Worm (Caenorhabditis elegans) whole organism, young adult: ENCODE results near the gene vab-19.

ENCODE experiments used
- B0019.2 ChIP-seq: fragments of 200-800 bp; sonication (Bioruptor generic); conservative IDR thresholded peaks from 2 replicates; pipeline ENCODE4 v1.3.6; 2022; ENCODE audit warnings: missing genetic modification reagents, missing genetic modification characterization, missing compliant biosample characterization
- B0336.3 ChIP-seq: fragments of 200-800 bp; sonication (Bioruptor generic); IDR thresholded peaks from 2 replicates; pipeline ENCODE4 v1.3.6; 2022; ENCODE audit warnings: missing genetic modification characterization, missing compliant biosample characterization
- C17E4.6 ChIP-seq: fragments of 200-800 bp; sonication (Bioruptor generic); IDR thresholded peaks from 2 replicates; pipeline ENCODE4 v1.3.6; 2022; ENCODE audit warnings: missing genetic modification reagents, missing genetic modification characterization, missing compliant biosample characterization
- F10E7.11 ChIP-seq: sonication (generic microtip); optimal IDR thresholded peaks from 2 replicates; lab custom pipeline; 2017; ENCODE audit warnings: mild to moderate bottlenecking, missing genetic modification characterization, moderate library complexity, missing compliant biosample characterization
- F22D6.2 ChIP-seq: sonication (generic microtip); optimal IDR thresholded peaks from 2 replicates; lab custom pipeline; 2016; ENCODE audit warnings: mild to moderate bottlenecking, missing genetic modification characterization, missing compliant biosample characterization
- F37B4.10 ChIP-seq: fragments of 200-800 bp; sonication (Bioruptor generic); IDR thresholded peaks from 2 replicates; pipeline ENCODE4 v1.3.6; 2022; ENCODE audit warnings: missing genetic modification characterization, missing compliant biosample characterization
- F49E8.2 ChIP-seq: sonication (generic microtip); optimal IDR thresholded peaks from 3 replicates; lab custom pipeline; 2017; ENCODE audit warnings: missing genetic modification characterization, mild to moderate bottlenecking, missing compliant biosample characterization, antibody characterized with exemption, moderate library complexity; ENCODE audit not compliant: insufficient read depth
- T07F8.4 ChIP-seq: sonication (generic microtip); optimal IDR thresholded peaks from 2 replicates; lab custom pipeline; 2016; ENCODE audit warnings: mild to moderate bottlenecking, missing genetic modification characterization, moderate library complexity, missing compliant biosample characterization
- Y53G8AR.9 ChIP-seq: fragments of 200-800 bp; sonication (Bioruptor generic); conservative IDR thresholded peaks from 2 replicates; pipeline ENCODE4 v1.3.6; 2022; ENCODE audit warnings: missing genetic modification reagents, missing genetic modification characterization, missing compliant biosample characterization
- Y56A3A.18 ChIP-seq: fragments of 200-800 bp; sonication (Bioruptor generic); IDR thresholded peaks from 2 replicates; pipeline ENCODE4 v1.3.6; 2022; ENCODE audit warnings: missing genetic modification reagents, missing genetic modification characterization, missing compliant biosample characterization
- Y67H2A.10 ChIP-seq: fragments of 200-800 bp; sonication (Bioruptor generic); conservative IDR thresholded peaks from 2 replicates; pipeline ENCODE4 v1.3.6; 2022; ENCODE audit warnings: missing genetic modification reagents, missing genetic modification characterization, missing compliant biosample characterization
- Y79H2A.3 ChIP-seq: fragments of 200-800 bp; sonication (Bioruptor generic); conservative IDR thresholded peaks from 2 replicates; pipeline ENCODE4 v1.3.6; 2022; ENCODE audit warnings: missing genetic modification reagents, missing genetic modification characterization, missing compliant biosample characterization
- ama-1 ChIP-seq, 3 experiments: fragments of 150-350 bp in 1 of 3; sonication (generic microtip) in 2 of 3; optimal IDR thresholded peaks; 2 replicates each; lab custom pipeline; 2014 to 2018; ENCODE audit warnings: missing biosample characterization in 2 of 3, missing genetic modification characterization in 2 of 3, missing genetic modification reagents in 2 of 3
- aptf-3 ChIP-seq: fragments of 200-800 bp; sonication (Bioruptor generic); IDR thresholded peaks from 2 replicates; pipeline ENCODE4 v1.3.6; 2022; ENCODE audit warnings: missing genetic modification characterization, missing compliant biosample characterization
- atf-7 ChIP-seq: sonication (generic microtip); optimal IDR thresholded peaks from 2 replicates; lab custom pipeline; 2017; ENCODE audit warnings: mild to moderate bottlenecking, missing genetic modification characterization, missing compliant biosample characterization
- athp-1 ChIP-seq: sonication (generic microtip); optimal IDR thresholded peaks from 2 replicates; lab custom pipeline; 2017; ENCODE audit warnings: mild to moderate bottlenecking, missing genetic modification characterization, missing compliant biosample characterization
- bed-1 ChIP-seq: fragments of 200-800 bp; sonication (Bioruptor generic); IDR thresholded peaks from 2 replicates; pipeline ENCODE4 v1.3.6; 2022; ENCODE audit warnings: missing genetic modification reagents, missing genetic modification characterization, missing compliant biosample characterization
- bed-2 ChIP-seq: fragments of 200-800 bp; sonication (Bioruptor generic); IDR thresholded peaks from 2 replicates; pipeline ENCODE4 v1.3.6; 2022; ENCODE audit warnings: missing genetic modification reagents, missing genetic modification characterization, missing compliant biosample characterization
- ceh-58 ChIP-seq: fragments of 200-800 bp; sonication (Bioruptor generic); IDR thresholded peaks from 2 replicates; pipeline ENCODE4 v1.3.6; 2022; ENCODE audit warnings: missing genetic modification characterization, missing compliant biosample characterization
- ceh-91 ChIP-seq: fragments of 200-800 bp; sonication (Bioruptor generic); IDR thresholded peaks from 2 replicates; pipeline ENCODE4 v1.3.6; 2022; ENCODE audit warnings: missing genetic modification reagents, missing genetic modification characterization, missing compliant biosample characterization
- chd-7 ChIP-seq: sonication (generic microtip); optimal IDR thresholded peaks from 2 replicates; lab custom pipeline; 2016; ENCODE audit warnings: mild to moderate bottlenecking, missing genetic modification characterization, moderate library complexity, missing compliant biosample characterization
- dox-1 ChIP-seq: fragments of 200-800 bp; sonication (Bioruptor generic); IDR thresholded peaks from 2 replicates; pipeline ENCODE4 v1.3.6; 2022; ENCODE audit warnings: missing genetic modification reagents, missing genetic modification characterization, missing compliant biosample characterization
- dpl-1 ChIP-seq: fragments of 150-350 bp; optimal IDR thresholded peaks from 2 replicates; lab custom pipeline; 2014; ENCODE audit warnings: missing biosample characterization, missing genetic modification reagents, missing genetic modification characterization
- egl-18 ChIP-seq: fragments of 200-800 bp; sonication (Bioruptor generic); IDR thresholded peaks from 2 replicates; pipeline ENCODE4 v1.3.6; 2022; ENCODE audit warnings: missing genetic modification reagents, missing genetic modification characterization, missing compliant biosample characterization
- ekl-4 ChIP-seq: fragments of 200-800 bp; sonication (Bioruptor generic); IDR thresholded peaks from 2 replicates; pipeline ENCODE4 v1.3.6; 2022; ENCODE audit warnings: missing genetic modification reagents, missing genetic modification characterization, missing compliant biosample characterization
- ets-4 ChIP-seq: fragments of 200-800 bp; sonication (Bioruptor generic); optimal IDR thresholded peaks from 2 replicates; lab custom pipeline; 2018; ENCODE audit warnings: mild to moderate bottlenecking, missing genetic modification characterization, missing compliant biosample characterization
- him-1 ChIP-seq: sonication (generic microtip); optimal IDR thresholded peaks from 2 replicates; lab custom pipeline; 2016; ENCODE audit warnings: missing genotype, missing genetic modification reagents, missing genetic modification characterization, missing compliant biosample characterization
- hmg-20 ChIP-seq: fragments of 200-800 bp; sonication (Bioruptor generic); IDR thresholded peaks from 2 replicates; pipeline ENCODE4 v1.3.6; 2022; ENCODE audit warnings: missing genetic modification reagents, missing genetic modification characterization, missing compliant biosample characterization
- hrde-1 ChIP-seq: sonication (generic microtip); optimal IDR thresholded peaks from 2 replicates; lab custom pipeline; 2016; ENCODE audit warnings: missing genetic modification characterization, mild to moderate bottlenecking, missing compliant biosample characterization, moderate library complexity, missing genotype, missing genetic modification reagents, borderline replicate concordance
- hsf-1 ChIP-seq: fragments of 200-800 bp; sonication (Bioruptor generic); IDR thresholded peaks from 2 replicates; pipeline ENCODE4 v1.3.6; 2022; ENCODE audit warnings: missing genetic modification reagents, missing genetic modification characterization, missing compliant biosample characterization
- let-526 ChIP-seq: fragments of 200-800 bp; sonication (Bioruptor generic); IDR thresholded peaks from 2 replicates; pipeline ENCODE4 v1.3.6; 2022; ENCODE audit warnings: missing genetic modification reagents, missing genetic modification characterization, missing compliant biosample characterization
- let-607 ChIP-seq, 2 experiments: fragments of 200-800 bp in 1 of 2; sonication (Bioruptor generic) in 1 of 2; sonication (generic microtip) in 1 of 2; optimal IDR thresholded peaks; 2 replicates each; lab custom pipeline; 2016 to 2018; ENCODE audit warnings: mild to moderate bottlenecking in 2 of 2, missing compliant biosample characterization in 2 of 2, missing genetic modification characterization in 2 of 2, moderate library complexity in 2 of 2, missing genotype in 1 of 2
- lin-35 ChIP-seq, 3 experiments: fragments of 150-350 bp in 2 of 3; sonication (generic microtip) in 1 of 3; optimal IDR thresholded peaks; 2 replicates each; lab custom pipeline; 2014 to 2018; ENCODE audit warnings: missing biosample characterization in 3 of 3, missing genetic modification characterization in 3 of 3, missing genetic modification reagents in 3 of 3
- lin-54 ChIP-seq: fragments of 200-800 bp; sonication (Bioruptor generic); optimal IDR thresholded peaks from 2 replicates; lab custom pipeline; 2018; ENCODE audit warnings: mild to moderate bottlenecking, missing genetic modification characterization, missing compliant biosample characterization
- lsl-1 ChIP-seq: fragments of 200-800 bp; sonication (Bioruptor generic); optimal IDR thresholded peaks from 2 replicates; lab custom pipeline; 2018; ENCODE audit warnings: mild to moderate bottlenecking, missing genetic modification characterization, moderate library complexity, missing compliant biosample characterization
- madf-8 ChIP-seq: fragments of 200-800 bp; sonication (Bioruptor generic); conservative IDR thresholded peaks from 2 replicates; pipeline ENCODE4 v1.3.6; 2022; ENCODE audit warnings: missing genetic modification reagents, missing genetic modification characterization, missing compliant biosample characterization
- nfya-2 ChIP-seq: fragments of 200-800 bp; sonication (Bioruptor generic); IDR thresholded peaks from 2 replicates; pipeline ENCODE4 v1.3.6; 2022; ENCODE audit warnings: missing genetic modification reagents, missing genetic modification characterization, missing compliant biosample characterization
- nfyb-1 ChIP-seq: fragments of 200-800 bp; sonication (Bioruptor generic); IDR thresholded peaks from 2 replicates; pipeline ENCODE4 v1.3.6; 2022; ENCODE audit warnings: missing genetic modification reagents, missing genetic modification characterization, missing compliant biosample characterization
- nhr-80 ChIP-seq: sonication (generic microtip); optimal IDR thresholded peaks from 2 replicates; lab custom pipeline; 2016; ENCODE audit warnings: missing genetic modification characterization, missing compliant biosample characterization
- pbrm-1 ChIP-seq: fragments of 200-800 bp; sonication (Bioruptor generic); IDR thresholded peaks from 2 replicates; pipeline ENCODE4 v1.3.6; 2022; ENCODE audit warnings: missing genetic modification reagents, missing genetic modification characterization, missing compliant biosample characterization
- rec-8 ChIP-seq, 2 experiments: sonication (generic microtip); optimal IDR thresholded peaks; 2 replicates each; lab custom pipeline; 2016; ENCODE audit warnings: mild to moderate bottlenecking in 2 of 2, missing genetic modification characterization in 2 of 2, missing genetic modification reagents in 2 of 2, missing genotype in 2 of 2, missing biosample characterization in 1 of 2, missing compliant biosample characterization in 1 of 2, moderate library complexity in 1 of 2
- sea-2 ChIP-seq: fragments of 200-800 bp; sonication (Bioruptor generic); IDR thresholded peaks from 2 replicates; pipeline ENCODE4 v1.3.6; 2022; ENCODE audit warnings: missing genetic modification characterization, missing compliant biosample characterization
- snpc-1.3 ChIP-seq: sonication (generic microtip); optimal IDR thresholded peaks from 2 replicates; lab custom pipeline; 2017; ENCODE audit warnings: missing genetic modification characterization, mild to moderate bottlenecking, missing compliant biosample characterization, antibody characterized with exemption, moderate library complexity, missing genotype, missing genetic modification reagents; ENCODE audit not compliant: insufficient read depth
- somi-1 ChIP-seq: fragments of 200-800 bp; sonication (Bioruptor generic); optimal IDR thresholded peaks from 2 replicates; lab custom pipeline; 2018; ENCODE audit warnings: mild to moderate bottlenecking, missing genetic modification characterization, missing compliant biosample characterization
- tbp1 ChIP-seq: fragments of 200-800 bp; sonication (Bioruptor generic); optimal IDR thresholded peaks from 2 replicates; lab custom pipeline; 2018; ENCODE audit warnings: mild to moderate bottlenecking, missing genetic modification characterization, missing compliant biosample characterization
- tlf-1 ChIP-seq: fragments of 200-800 bp; sonication (Bioruptor generic); optimal IDR thresholded peaks from 2 replicates; lab custom pipeline; 2018; ENCODE audit warnings: mild to moderate bottlenecking, missing genetic modification characterization, missing compliant biosample characterization
- zfh-2 ChIP-seq: fragments of 200-800 bp; sonication (Bioruptor generic); conservative IDR thresholded peaks from 2 replicates; pipeline ENCODE4 v1.3.6; 2022; ENCODE audit warnings: missing genetic modification reagents, missing genetic modification characterization, missing compliant biosample characterization

vab-19 gene

DNA sequence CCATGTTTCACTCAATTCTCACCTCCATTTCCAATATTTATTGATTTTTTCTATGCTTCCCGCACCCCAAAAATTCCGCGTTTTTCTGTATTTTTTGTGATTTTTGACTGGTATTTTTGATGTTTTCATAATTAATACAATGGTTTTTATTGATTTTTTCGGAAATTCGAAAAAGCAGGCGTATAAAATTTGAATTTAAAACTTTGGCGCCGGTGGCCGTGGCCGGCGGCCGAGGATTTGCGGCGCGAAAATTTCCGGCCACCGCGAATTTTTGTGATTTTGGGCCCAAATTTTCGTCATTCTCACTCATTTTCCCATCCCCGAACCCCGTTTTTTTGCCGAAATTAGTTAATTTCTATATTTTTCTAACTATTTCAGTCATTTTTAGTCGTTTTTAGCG, 7.9 kb downstream of the vab-19 start (continued):
- peak; percentile 84 for TF ChIP-seq pbrm-1 (GFP tag; lab: Robert Waterston, UW)
- TF ChIP-seq somi-1 (GFP tag; lab: Kevin White, UChicago) = peak; percentile 9
- peak; percentile 93 for TF ChIP-seq bed-2 (GFP tag; lab: Robert Waterston, UW)
- TF ChIP-seq him-1 (tag; lab: Kevin White, UChicago) = peak; percentile 47
- TF ChIP-seq F49E8.2 (tag; lab: Kevin White, UChicago) = peak; percentile 37
- peak; percentile 66; the same call in 1 of the 2 replicates for TF ChIP-seq nfyb-1 (GFP tag; lab: Robert Waterston, UW)
- TF ChIP-seq dox-1 = peak; percentile 95
- peak; percentile 82 for TF ChIP-seq Y67H2A.10 (GFP tag; lab: Robert Waterston, UW)
- no peak for TF ChIP-seq aptf-3
- TF ChIP-seq bed-1 = 0 out of 2 replicates have a peak, but pooled peaks have one; percentile 83
- TF ChIP-seq let-526 = 0 out of 2 replicates have a peak, but pooled peaks have one; percentile 24
- peak; percentile 73; the same call in 1 of the 2 replicates for TF ChIP-seq hmg-20 (GFP tag; lab: Robert Waterston, UW)
- TF ChIP-seq lsl-1 (GFP tag; lab: Kevin White, UChicago) = peak; percentile 84
- peak; percentile 55 for TF ChIP-seq hrde-1 (tag; lab: Kevin White, UChicago)
- TF ChIP-seq zfh-2 (GFP tag; lab: Robert Waterston, UW) = peak; percentile 71; the same call in 1 of the 2 replicates
- peak; percentile 63 for TF ChIP-seq tbp1 (GFP tag; lab: Kevin White, UChicago)
- TF ChIP-seq B0019.2 = peak; percentile 92
- TF ChIP-seq lin-35 (GFP tag; optimal IDR thresholded peaks at IDR 0.05; lab: Kevin White, UChicago) = peak; percentile 26 to 61 (median 53)
- TF ChIP-seq hsf-1 = peak; percentile 86
- no peak for TF ChIP-seq nfya-2 (GFP tag; lab: Robert Waterston, UW)
- TF ChIP-seq let-607 (tag; optimal IDR thresholded peaks at IDR 0.05; lab: Kevin White, UChicago) = no peak
- TF ChIP-seq F22D6.2 = no peak
- peak; percentile 91 for TF ChIP-seq Y53G8AR.9 (GFP tag; lab: Robert Waterston, UW)
- peak; percentile 95 for TF ChIP-seq ceh-91 (GFP tag; lab: Robert Waterston, UW)
- TF ChIP-seq lin-54 (GFP tag; lab: Kevin White, UChicago) = peak; percentile 95
- TF ChIP-seq T07F8.4 (tag; lab: Kevin White, UChicago) = no peak
- peak; percentile 91 for TF ChIP-seq dpl-1 (GFP tag; lab: Kevin White, UChicago)
- peak in 1 of 2 experiments; percentile 38 for TF ChIP-seq rec-8 (tag; optimal IDR thresholded peaks at IDR 0.05; lab: Kevin White, UChicago)
- TF ChIP-seq chd-7 (tag; lab: Kevin White, UChicago) = peak; percentile 25
- TF ChIP-seq Y79H2A.3 (GFP tag; lab: Robert Waterston, UW) = peak; percentile 91
- peak; percentile 87 for TF ChIP-seq C17E4.6
- no peak for TF ChIP-seq ets-4
- TF ChIP-seq nhr-80 (tag; lab: Kevin White, UChicago) = no peak
- TF ChIP-seq ama-1 (optimal IDR thresholded peaks at IDR 0.05; lab: Kevin White, UChicago) = no peak
- TF ChIP-seq ama-1 (GFP tag; optimal IDR thresholded peaks at IDR 0.05; lab: Kevin White, UChicago) = no peak
- TF ChIP-seq madf-8 (GFP tag; lab: Robert Waterston, UW) = peak; percentile 99
- TF ChIP-seq ekl-4 = peak; percentile 84
- peak; percentile 74 for TF ChIP-seq tlf-1 (GFP tag; lab: Kevin White, UChicago)
- no peak for TF ChIP-seq F37B4.10 (GFP tag; lab: Robert Waterston, UW)
- no peak for TF ChIP-seq Y56A3A.18
- peak; percentile 91 for TF ChIP-seq B0336.3 (GFP tag; lab: Robert Waterston, UW)
- no peak for TF ChIP-seq F10E7.11 (tag; lab: Kevin White, UChicago)
- TF ChIP-seq sea-2 (GFP tag; lab: Robert Waterston, UW) = 0 out of 2 replicates have a peak, but pooled peaks have one; percentile 39
- TF ChIP-seq ceh-58 (GFP tag; lab: Robert Waterston, UW) = no peak
- TF ChIP-seq snpc-1.3 (tag; lab: Kevin White, UChicago) = peak; percentile 34
- TF ChIP-seq egl-18 (GFP tag; lab: Robert Waterston, UW) = 0 out of 2 replicates have a peak, but pooled peaks have one; percentile 13
- no peak for TF ChIP-seq atf-7 (tag; lab: Kevin White, UChicago)
- peak; percentile 84 for TF ChIP-seq athp-1 (tag; lab: Kevin White, UChicago)
